Worm (Caenorhabditis elegans): ENCODE measurements around the gene nhr-152.

DNA sequence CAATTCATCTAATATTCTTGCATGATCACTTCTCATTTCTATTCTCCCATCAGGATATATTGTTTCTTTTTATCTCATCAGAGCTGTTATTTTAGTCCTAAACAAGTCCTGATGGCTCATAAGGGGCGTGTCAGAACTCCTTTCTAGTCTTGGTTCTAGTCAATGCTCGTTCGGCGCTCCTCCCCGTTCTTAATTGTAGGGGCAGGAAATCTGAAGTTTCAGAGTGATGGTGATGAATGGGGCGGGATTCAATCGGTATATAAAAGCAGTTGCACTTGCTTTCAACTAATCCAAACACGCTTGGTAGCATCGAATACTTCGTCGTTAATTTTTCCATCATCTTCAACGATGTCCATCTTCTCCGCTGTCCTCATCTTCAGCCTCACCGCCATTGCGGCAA, 13.9 kb upstream of the nhr-152 start, which contains the start of gene C12D5.4:
- TF ChIP-seq flt-1 (GFP tag; IDR thresholded peaks at IDR 0.05) (no peak), ztf-23 (GFP tag; IDR thresholded peaks at IDR 0.05) (no peak), ref-1 (GFP tag; conservative IDR thresholded peaks at IDR 0.05) (no peak), ztf-29 (GFP tag; IDR thresholded peaks at IDR 0.05) (no peak), med-1 (GFP tag; optimal IDR thresholded peaks at IDR 0.05; ENCODE audit: insufficient read depth) (no peak), tab-1 (GFP tag; IDR thresholded peaks at IDR 0.05) (no peak)

Data from whole organism, midembryonic.